Fruit fly (Drosophila melanogaster) S2 (cell line): ENCODE data around the gene Dtd.

Source experiments
- CG8478 ChIP-seq: fragments of >200 bp; optimal IDR thresholded peaks from 2 replicates; lab custom pipeline; 2018
- CTCF ChIP-seq, 2 experiments: fragments of >200 bp; optimal IDR thresholded peaks; 2 replicates each; lab custom pipeline; 2018

dm6 chr3R:11451207-11451841 lies 21.5 kb downstream of the Dtd start, which contains the start of gene sals:
- TF ChIP-seq CG8478: no peak
- no peak for TF ChIP-seq CTCF (optimal IDR thresholded peaks at IDR 0.05; lab: Kevin White, UChicago)
